Fruit fly (Drosophila melanogaster): ENCODE data around the gene MED17.

The MED17 gene

dm6 chr3R:18168929-18169350 is 19.9 kb upstream of the MED17 start (continued):
- TF ChIP-seq lola (GFP tag; optimal IDR thresholded peaks at IDR 0.05) (no peak), Myb (GFP tag; optimal IDR thresholded peaks at IDR 0.05) (no peak), Dbx (GFP tag; IDR thresholded peaks at IDR 0.05) (no peak), CG16863 (GFP tag; optimal IDR thresholded peaks at IDR 0.05) (no peak), CG2199 (GFP tag; IDR thresholded peaks at IDR 0.05) (peak; percentile 81; the same call in 2 of the 3 replicates), hb (GFP tag; IDR thresholded peaks at IDR 0.05; ENCODE audit: partially characterized antibody) (no peak), danr (GFP tag; IDR thresholded peaks at IDR 0.05) (no peak), lilli (GFP tag; optimal IDR thresholded peaks at IDR 0.05) (no peak), cwo (GFP tag; optimal IDR thresholded peaks at IDR 0.05) (no peak), CG1647 (GFP tag; optimal IDR thresholded peaks at IDR 0.05) (no peak), CG2889 (GFP tag; IDR thresholded peaks at IDR 0.05) (no peak), CG43689 (GFP tag; IDR thresholded peaks at IDR 0.05) (no peak), jigr1 (GFP tag; IDR thresholded peaks at IDR 0.05) (no peak), Lpt (GFP tag; optimal IDR thresholded peaks at IDR 0.05) (no peak), CG9437 (GFP tag; optimal IDR thresholded peaks at IDR 0.05) (peak; percentile 37), grau (tag; optimal IDR thresholded peaks at IDR 0.05) (peak; percentile 71), CG12391 (tag; optimal IDR thresholded peaks at IDR 0.05) (peak; percentile 4), cato (GFP tag; optimal IDR thresholded peaks at IDR 0.05; ENCODE audit: borderline replicate concordance) (no peak), insv (GFP tag; optimal IDR thresholded peaks at IDR 0.05) (peak; percentile 85 to 97), CG8359 (GFP tag; optimal IDR thresholded peaks at IDR 0.05; ENCODE audit: borderline replicate concordance) (no peak), Max (GFP tag; optimal IDR thresholded peaks at IDR 0.05) (no peak), CG18262 (tag; optimal IDR thresholded peaks at IDR 0.05) (peak; percentile 51), az2 (GFP tag; optimal IDR thresholded peaks at IDR 0.05) (peak; percentile 9), sim (GFP tag; IDR thresholded peaks at IDR 0.05) (no peak), CG9797 (GFP tag; optimal IDR thresholded peaks at IDR 0.05) (no peak), ftz-f1 (GFP tag; optimal IDR thresholded peaks at IDR 0.05) (no peak), gcm2 (GFP tag; optimal IDR thresholded peaks at IDR 0.05) (no peak), CG11398 (GFP tag; optimal IDR thresholded peaks at IDR 0.05) (no peak), rib (GFP tag; IDR thresholded peaks at IDR 0.05) (no peak), slou (GFP tag; optimal IDR thresholded peaks at IDR 0.05) (no peak), schlank (tag; optimal IDR thresholded peaks at IDR 0.05) (no peak), Oli (tag; optimal IDR thresholded peaks at IDR 0.05) (no peak), nom (GFP tag; optimal IDR thresholded peaks at IDR 0.05) (no peak), Camta (GFP tag; optimal IDR thresholded peaks at IDR 0.05) (no peak), pros (GFP tag; optimal IDR thresholded peaks at IDR 0.05) (no peak), CG6765 (GFP tag; optimal IDR thresholded peaks at IDR 0.05) (no peak), oc (tag; optimal IDR thresholded peaks at IDR 0.05) (no peak), Dfd (GFP tag; optimal IDR thresholded peaks at IDR 0.05) (no peak), slp2 (GFP tag; optimal IDR thresholded peaks at IDR 0.05) (no peak), CG8944 (GFP tag; optimal IDR thresholded peaks at IDR 0.05) (no peak), CG12299 (tag; optimal IDR thresholded peaks at IDR 0.05) (no peak), CG11696 (GFP tag; IDR thresholded peaks at IDR 0.05) (peak; percentile 90), Tbp (GFP tag; optimal IDR thresholded peaks at IDR 0.05) (no peak), luna (GFP tag; optimal IDR thresholded peaks at IDR 0.05) (no peak), sima (GFP tag; optimal IDR thresholded peaks at IDR 0.05) (no peak), CG12219 (GFP tag; optimal IDR thresholded peaks at IDR 0.05) (peak; percentile 37), dysf (GFP tag; IDR thresholded peaks at IDR 0.05) (0 out of 3 replicates have a peak, but pooled peaks have one; percentile 46), Fer3 (tag; optimal IDR thresholded peaks at IDR 0.05) (peak; percentile 21), Drgx (GFP tag; IDR thresholded peaks at IDR 0.05) (0 out of 2 replicates have a peak, but pooled peaks have one; percentile 30), bsh (GFP tag; optimal IDR thresholded peaks at IDR 0.05) (peak in 1 of 2 experiments; percentile 12), CG3407 (GFP tag; optimal IDR thresholded peaks at IDR 0.05) (no peak)
